Fruit fly (Drosophila melanogaster) whole organism, prepupa: ENCODE results near the gene Cad96Cb.

Source experiments
- Blimp-1 ChIP-seq: fragments of 200-800 bp; sonication (Bioruptor generic); optimal IDR thresholded peaks from 3 replicates; lab custom pipeline; 2017; ENCODE audit warnings: missing biosample characterization, missing genetic modification characterization, mild to moderate bottlenecking, moderate library complexity, missing genetic modification reagents
- CG10631 ChIP-seq: fragments of 200-800 bp; sonication (Bioruptor generic); optimal IDR thresholded peaks from 2 replicates; lab custom pipeline; 2016; ENCODE audit warnings: missing biosample characterization, missing genetic modification characterization
- CG11902 ChIP-seq: fragments of 200-800 bp; sonication (Bioruptor generic); optimal IDR thresholded peaks from 3 replicates; lab custom pipeline; 2016; ENCODE audit warnings: missing biosample characterization, missing genetic modification characterization
- CG15336 ChIP-seq: fragments of 200-800 bp; sonication (Bioruptor generic); IDR thresholded peaks from 2 replicates; pipeline ENCODE4 v1.3.6; 2022; ENCODE audit warnings: missing biosample characterization, missing genetic modification characterization
- CG1621 ChIP-seq: fragments of 200-800 bp; sonication (Bioruptor generic); optimal IDR thresholded peaks from 3 replicates; lab custom pipeline; 2018; ENCODE audit warnings: missing biosample characterization, mild to moderate bottlenecking, missing genetic modification characterization
- CG16779 ChIP-seq: fragments of 200-800 bp; sonication (Bioruptor generic); optimal IDR thresholded peaks from 3 replicates; lab custom pipeline; 2017; ENCODE audit warnings: missing biosample characterization, mild to moderate bottlenecking, missing genetic modification characterization
- CG31627 ChIP-seq: fragments of 200-800 bp; sonication (Bioruptor generic); optimal IDR thresholded peaks from 3 replicates; lab custom pipeline; 2016; ENCODE audit warnings: missing biosample characterization, missing genetic modification characterization
- CG34406 ChIP-seq: fragments of 200-800 bp; sonication (Bioruptor generic); optimal IDR thresholded peaks from 3 replicates; lab custom pipeline; 2016; ENCODE audit warnings: missing biosample characterization, missing genetic modification characterization
- CG6792 ChIP-seq: fragments of 200-800 bp; sonication (Bioruptor generic); optimal IDR thresholded peaks from 3 replicates; lab custom pipeline; 2016; ENCODE audit warnings: missing biosample characterization, missing genetic modification characterization
- CG6854 ChIP-seq: fragments of 200-800 bp; sonication (Bioruptor generic); optimal IDR thresholded peaks from 2 replicates; lab custom pipeline; 2017; ENCODE audit warnings: missing biosample characterization, mild to moderate bottlenecking, missing genetic modification characterization
- CG7368 ChIP-seq: fragments of 200-800 bp; sonication (Bioruptor generic); optimal IDR thresholded peaks from 3 replicates; lab custom pipeline; 2016; ENCODE audit warnings: missing biosample characterization, missing genetic modification characterization
- CG8119 ChIP-seq: fragments of 200-800 bp; sonication (Bioruptor generic); IDR thresholded peaks from 3 replicates; pipeline ENCODE4 v1.3.6; 2022; ENCODE audit warnings: missing biosample characterization, missing genetic modification characterization
- CG8632 ChIP-seq: fragments of 200-800 bp; sonication (Bioruptor generic); optimal IDR thresholded peaks from 3 replicates; lab custom pipeline; 2016; ENCODE audit warnings: missing biosample characterization, missing genetic modification characterization
- Eip75B ChIP-seq: fragments of 200-800 bp; sonication (Bioruptor generic); optimal IDR thresholded peaks from 3 replicates; lab custom pipeline; 2016; ENCODE audit warnings: missing biosample characterization, missing genetic modification characterization
- Eip78C ChIP-seq: fragments of 200-800 bp; sonication (Bioruptor generic); peaks from one replicate; lab custom pipeline; 2016; ENCODE audit warnings: missing biosample characterization, missing genetic modification characterization
- Ets21C ChIP-seq: fragments of 200-800 bp; sonication (Bioruptor generic); optimal IDR thresholded peaks from 3 replicates; lab custom pipeline; 2016; ENCODE audit warnings: missing biosample characterization, missing genetic modification characterization
- Ets96B ChIP-seq: fragments of 200-800 bp; optimal IDR thresholded peaks from 2 replicates; lab custom pipeline; 2019; ENCODE audit warnings: missing biosample characterization, mild to moderate bottlenecking, missing genetic modification characterization, moderate library complexity
- Gug ChIP-seq: fragments of 200-800 bp; sonication (Bioruptor generic); IDR thresholded peaks from 2 replicates; pipeline ENCODE4 v1.3.6; 2022; ENCODE audit warnings: missing biosample characterization, missing genetic modification characterization
- Hr38 ChIP-seq: sonication (Bioruptor generic); optimal IDR thresholded peaks from 2 replicates; lab custom pipeline; 2016; ENCODE audit warnings: missing biosample characterization, missing genetic modification characterization
- Hr4 ChIP-seq: fragments of 200-800 bp; sonication (Bioruptor generic); optimal IDR thresholded peaks from 3 replicates; lab custom pipeline; 2016; ENCODE audit warnings: missing biosample characterization, missing genetic modification characterization
- Lpt ChIP-seq: fragments of 200-800 bp; sonication (Bioruptor generic); optimal IDR thresholded peaks from 3 replicates; lab custom pipeline; 2016; ENCODE audit warnings: missing biosample characterization, missing genetic modification characterization
- OdsH ChIP-seq: fragments of 200-800 bp; sonication (Bioruptor generic); optimal IDR thresholded peaks from 3 replicates; lab custom pipeline; 2016; ENCODE audit warnings: missing biosample characterization, missing genetic modification characterization
- Sox102F ChIP-seq: fragments of 200-800 bp; sonication (Bioruptor generic); optimal IDR thresholded peaks from 2 replicates; lab custom pipeline; 2016; ENCODE audit warnings: missing biosample characterization, mild to moderate bottlenecking, missing genetic modification characterization
- Sox14 ChIP-seq: fragments of 200-800 bp; sonication (Bioruptor generic); optimal IDR thresholded peaks from 3 replicates; lab custom pipeline; 2016; ENCODE audit warnings: missing biosample characterization, missing genetic modification characterization
- achi ChIP-seq: fragments of 200-800 bp; sonication (Bioruptor generic); optimal IDR thresholded peaks from 3 replicates; lab custom pipeline; 2016; ENCODE audit warnings: missing biosample characterization, missing genetic modification characterization
- acj6 ChIP-seq: fragments of 200-800 bp; sonication (Bioruptor generic); optimal IDR thresholded peaks from 3 replicates; lab custom pipeline; 2016; ENCODE audit warnings: missing biosample characterization, missing genetic modification characterization
- cyc ChIP-seq: fragments of 200-800 bp; sonication (Bioruptor generic); optimal IDR thresholded peaks from 3 replicates; lab custom pipeline; 2016; ENCODE audit warnings: missing biosample characterization, missing genetic modification characterization
- dac ChIP-seq: fragments of 200-800 bp; sonication (Bioruptor generic); optimal IDR thresholded peaks from 2 replicates; lab custom pipeline; 2017; ENCODE audit warnings: missing biosample characterization, mild to moderate bottlenecking, missing genetic modification characterization
- dsx ChIP-seq: fragments of 200-800 bp; optimal IDR thresholded peaks from 3 replicates; lab custom pipeline; 2019; ENCODE audit warnings: missing biosample characterization, mild to moderate bottlenecking, missing genetic modification characterization, moderate library complexity; ENCODE audit not compliant: poor library complexity, severe bottlenecking
- esn ChIP-seq: fragments of 200-800 bp; sonication (Bioruptor generic); optimal IDR thresholded peaks from 2 replicates; lab custom pipeline; 2016; ENCODE audit warnings: missing biosample characterization, mild to moderate bottlenecking, missing genetic modification characterization, moderate library complexity
- fd59A ChIP-seq: fragments of 200-800 bp; sonication (Bioruptor generic); optimal IDR thresholded peaks from 2 replicates; lab custom pipeline; 2017; ENCODE audit warnings: missing biosample characterization, mild to moderate bottlenecking, missing genetic modification characterization, missing genetic modification reagents
- fkh ChIP-seq: fragments of 200-800 bp; sonication (Bioruptor generic); optimal IDR thresholded peaks from 3 replicates; lab custom pipeline; 2017; ENCODE audit warnings: missing biosample characterization, mild to moderate bottlenecking, missing genetic modification characterization, moderate library complexity
- pdm3 ChIP-seq: fragments of 200-800 bp; sonication (Bioruptor generic); optimal IDR thresholded peaks from 3 replicates; lab custom pipeline; 2016; ENCODE audit warnings: missing biosample characterization, missing genetic modification characterization
- ss ChIP-seq, 2 experiments: fragments of 200-800 bp; sonication (Bioruptor generic); optimal IDR thresholded peaks; 2 replicates in 1 of 2; 3 replicates in 1 of 2; lab custom pipeline; 2017 to 2018; ENCODE audit warnings: mild to moderate bottlenecking in 2 of 2, missing biosample characterization in 2 of 2, missing genetic modification characterization in 2 of 2, moderate library complexity in 1 of 2
- svp ChIP-seq: fragments of 200-800 bp; sonication (Bioruptor generic); peaks from one replicate; lab custom pipeline; 2016; ENCODE audit warnings: missing biosample characterization, missing genetic modification characterization
- topi ChIP-seq: fragments of 200-800 bp; sonication (Bioruptor generic); optimal IDR thresholded peaks from 3 replicates; lab custom pipeline; 2016; ENCODE audit warnings: missing biosample characterization, missing genetic modification characterization
- vri ChIP-seq: fragments of 200-800 bp; sonication (Bioruptor generic); optimal IDR thresholded peaks from 3 replicates; lab custom pipeline; 2016; ENCODE audit warnings: missing biosample characterization, mild to moderate bottlenecking, missing genetic modification characterization

The Cad96Cb gene

DNA sequence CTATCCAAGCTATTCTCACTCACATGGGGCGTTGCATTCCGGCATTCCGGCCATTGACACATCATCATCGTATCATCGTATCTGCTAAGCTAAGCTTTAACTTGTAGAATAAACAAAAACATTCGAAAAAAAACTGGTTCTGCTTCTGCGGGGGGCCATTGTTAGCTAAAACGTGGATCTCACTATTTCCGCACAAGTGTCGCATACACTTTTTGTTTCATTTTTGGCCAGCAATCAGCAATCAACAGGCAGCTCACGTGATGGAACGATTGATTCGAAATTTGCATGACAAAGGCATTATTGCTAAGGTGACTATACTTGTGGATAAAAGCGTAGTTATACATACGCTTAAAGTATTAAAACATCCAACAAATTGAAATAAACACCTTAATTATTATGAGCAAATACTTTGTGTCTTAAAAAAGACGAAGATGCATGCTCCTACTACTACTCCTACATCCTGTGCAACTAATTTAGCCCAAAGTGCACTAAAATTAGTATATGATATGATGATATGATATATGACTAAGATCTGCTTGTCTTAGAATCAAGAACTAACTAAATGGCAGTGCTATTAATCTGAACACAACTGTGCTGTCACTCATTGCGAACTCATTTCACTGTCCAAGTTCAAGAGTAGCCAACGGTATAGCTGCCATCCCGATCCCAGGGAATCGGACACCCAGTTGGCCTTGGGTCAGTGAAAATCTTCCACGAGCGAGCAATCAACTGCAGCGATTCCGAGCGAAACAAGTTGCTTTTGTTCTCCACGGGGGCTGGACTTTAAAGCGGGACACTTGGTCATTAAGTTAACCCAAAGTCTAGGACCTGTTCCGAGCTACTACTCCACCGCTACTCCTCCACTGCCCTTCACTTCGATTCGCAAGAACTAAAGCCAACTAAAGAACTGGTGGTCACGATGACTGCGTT, 6.9 kb upstream of the Cad96Cb start (continued):
- TF ChIP-seq Gug (GFP tag; lab: Robert Waterston, UW) = no peak
- no peak for TF ChIP-seq CG6792 (GFP tag; lab: Kevin White, UChicago)
- no peak for TF ChIP-seq achi (GFP tag; lab: Kevin White, UChicago)
- no peak for TF ChIP-seq CG16779
- TF ChIP-seq CG8632 (GFP tag; lab: Kevin White, UChicago) = no peak
- TF ChIP-seq Hr38 (GFP tag; lab: Kevin White, UChicago) = no peak
- no peak for TF ChIP-seq Hr4 (GFP tag; lab: Kevin White, UChicago)

DNA sequence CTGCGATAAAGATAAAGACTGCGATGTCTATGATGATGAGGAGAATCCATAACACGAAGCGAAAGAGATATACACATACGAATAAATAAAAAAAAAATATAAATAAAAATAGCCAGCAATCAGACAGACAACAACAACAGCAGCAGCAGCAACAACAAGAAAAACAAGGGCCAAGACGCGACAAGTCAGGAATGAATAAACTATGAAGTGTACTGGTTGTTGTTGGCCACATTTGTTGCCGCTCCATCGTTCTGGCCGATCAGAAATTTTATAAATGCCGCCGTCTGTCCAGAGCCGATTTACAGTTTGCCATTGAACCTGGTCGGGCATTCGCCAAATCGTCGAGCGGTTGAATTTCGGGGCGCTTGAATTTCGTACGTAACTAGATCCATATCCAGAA, 5.2 kb upstream of the Cad96Cb start, which contains the start of gene Jhbp7:
Jhbp7 (plus strand) TSS at position 301 of the 400 bp plus-strand sequence.
- TF ChIP-seq dsx (GFP tag; lab: Kevin White, UChicago) (peak; percentile 8), Hr38 (GFP tag; lab: Kevin White, UChicago) (no peak), ss (GFP tag; optimal IDR thresholded peaks at IDR 0.05; lab: Kevin White, UChicago) (peak in 1 of 2 experiments; percentile 0), vri (GFP tag; lab: Kevin White, UChicago) (no peak)

DNA sequence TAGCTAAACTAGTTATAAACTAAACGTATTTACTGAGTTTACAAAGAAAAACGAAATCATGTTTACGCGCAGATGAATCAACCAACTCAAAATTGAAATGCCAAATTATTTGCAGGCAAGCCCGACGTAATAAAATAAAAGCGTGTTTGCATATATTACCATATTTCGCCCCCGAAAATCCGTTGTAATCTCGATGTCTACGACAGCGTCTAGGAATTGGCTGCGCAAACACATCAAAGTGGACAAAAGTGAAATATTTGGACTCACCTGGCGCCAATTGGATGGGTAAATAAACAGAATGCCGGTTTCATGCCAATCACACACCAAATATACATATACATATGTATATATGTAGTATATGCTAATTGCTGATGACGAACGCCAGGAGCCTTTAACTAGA, 4.0 kb upstream of the Cad96Cb start:
- TF ChIP-seq acj6 (GFP tag; lab: Kevin White, UChicago) (no peak), CG1621 (tag; lab: Kevin White, UChicago) (no peak), achi (GFP tag; lab: Kevin White, UChicago) (no peak), fkh (GFP tag; lab: Kevin White, UChicago) (peak; percentile 56), Eip78C (peak; percentile 16)

DNA sequence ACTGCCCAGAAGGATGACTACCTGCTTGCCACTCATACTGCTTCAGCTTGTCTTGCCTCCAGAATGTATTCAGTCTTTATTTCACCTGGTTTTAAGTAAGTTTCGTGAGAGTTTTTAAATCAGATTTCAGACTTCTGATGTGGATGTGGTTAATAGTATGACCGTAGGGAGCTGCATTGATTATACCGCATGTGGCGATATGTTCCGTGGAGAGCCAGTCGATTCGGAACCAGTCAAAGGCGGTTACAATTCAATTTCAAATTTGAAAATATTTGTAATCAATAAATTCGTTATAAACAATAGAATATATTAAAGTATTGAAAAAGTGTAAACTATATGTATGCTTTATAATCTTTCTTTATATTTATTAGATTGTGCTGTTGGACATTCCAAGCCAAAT, 3.2 kb upstream of the Cad96Cb start, which contains the start of gene Sil1:
Sil1 (minus strand) TSS at position 168 of the 400 bp plus-strand sequence.
- TF ChIP-seq esn (GFP tag; lab: Kevin White, UChicago) (no peak), CG1621 (tag; lab: Kevin White, UChicago) (peak; percentile 45)
- TF ChIP-seq, all 60 proteins: peak for 1

DNA sequence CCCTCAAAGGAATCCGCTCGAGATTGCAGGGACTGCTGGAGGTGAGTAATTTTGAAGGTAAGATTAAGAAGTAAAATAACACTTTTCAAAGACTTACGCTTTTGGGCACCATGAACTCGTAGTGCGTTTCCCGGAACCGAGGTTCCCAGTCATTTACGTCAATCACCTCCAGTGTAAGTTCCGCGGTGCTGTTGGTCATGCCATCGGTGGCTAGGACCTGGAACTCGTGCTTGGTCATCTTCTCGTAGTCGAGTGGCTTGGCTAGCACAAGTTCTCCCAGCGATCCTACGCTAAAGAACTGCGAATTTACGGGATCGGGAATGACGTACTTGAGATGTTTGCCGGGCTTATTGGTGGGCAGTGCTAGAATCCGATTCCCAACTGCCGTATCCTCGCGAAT, 6.6 kb downstream of the Cad96Cb start:
- TF ChIP-seq fd59A (GFP tag; lab: Kevin White, UChicago) (no peak), CG11902 (GFP tag; lab: Kevin White, UChicago) (no peak), Blimp-1 (GFP tag; lab: Kevin White, UChicago) (no peak), CG10631 (GFP tag; lab: Kevin White, UChicago) (no peak), Lpt (GFP tag; lab: Kevin White, UChicago) (no peak), CG34406 (GFP tag; lab: Kevin White, UChicago) (no peak), Ets96B (no peak)

DNA sequence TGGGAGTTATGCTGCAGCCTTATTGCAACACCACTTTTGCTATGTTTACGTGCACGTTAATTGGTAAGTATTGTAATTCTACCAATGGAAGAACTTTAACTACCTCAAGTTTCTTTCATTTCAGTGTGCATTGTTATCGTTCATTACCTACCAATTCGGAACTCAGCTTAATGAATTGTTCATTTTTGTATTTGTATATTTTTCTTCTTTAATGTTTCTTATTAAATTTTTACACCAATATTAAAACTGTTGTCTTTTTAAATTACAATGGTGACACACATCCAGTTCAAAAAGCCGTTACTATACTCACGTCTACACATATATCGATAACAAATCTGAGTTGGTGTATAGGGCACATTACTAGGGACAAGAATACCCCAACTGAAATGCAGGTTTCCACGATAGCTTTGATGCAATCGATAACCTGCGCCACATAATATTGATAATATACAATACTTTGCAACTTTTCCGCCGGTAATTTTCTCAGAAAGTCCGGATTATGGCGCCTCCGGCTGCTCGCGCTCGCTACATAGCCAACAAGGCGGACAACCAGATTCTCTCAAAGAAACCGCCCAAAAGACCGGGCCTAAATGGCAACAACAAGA, 10.8 kb downstream of the Cad96Cb start, which contains the start of gene Alg9:
Alg9 (plus strand) TSS at position 387 of the 605 bp plus-strand sequence.
- TF ChIP-seq achi (GFP tag; lab: Kevin White, UChicago) = no peak
- TF ChIP-seq fd59A (GFP tag; lab: Kevin White, UChicago) = no peak
- no peak for TF ChIP-seq CG6854 (GFP tag; lab: Kevin White, UChicago)
- no peak for TF ChIP-seq dac (GFP tag; lab: Kevin White, UChicago)
- no peak for TF ChIP-seq Sox14
- TF ChIP-seq Eip75B = no peak
- no peak for TF ChIP-seq CG6792 (GFP tag; lab: Kevin White, UChicago)
- TF ChIP-seq Ets21C (GFP tag; lab: Kevin White, UChicago) = no peak
- no peak for TF ChIP-seq svp
- no peak for TF ChIP-seq pdm3 (GFP tag; lab: Kevin White, UChicago)
- no peak for TF ChIP-seq cyc
- TF ChIP-seq CG7368 (GFP tag; lab: Kevin White, UChicago) = no peak
- no peak for TF ChIP-seq CG31627 (GFP tag; lab: Kevin White, UChicago)
- TF ChIP-seq acj6 (GFP tag; lab: Kevin White, UChicago) = no peak
- TF ChIP-seq CG15336 = no peak
- TF ChIP-seq Hr4 (GFP tag; lab: Kevin White, UChicago) = no peak
- no peak for TF ChIP-seq topi (GFP tag; lab: Kevin White, UChicago)
- TF ChIP-seq Sox102F (GFP tag; lab: Kevin White, UChicago) = no peak
- TF ChIP-seq CG8119 (GFP tag; lab: Robert Waterston, UW) = no peak
- no peak for TF ChIP-seq OdsH (GFP tag; lab: Kevin White, UChicago)
